Worm (Caenorhabditis elegans) whole organism, L3 larva: ENCODE data around the gene ctsa-4.2.
A peak's percentile ranks its signal among the peaks of the same experiment; 100 is the strongest.

Experiments
- R02D3.7 ChIP-seq: fragments of 150-350 bp; optimal IDR thresholded peaks from 2 replicates; lab custom pipeline; 2014; ENCODE audit warnings: missing biosample characterization, missing genetic modification characterization
- ZK546.5 ChIP-seq: sonication (generic microtip); optimal IDR thresholded peaks from 2 replicates; lab custom pipeline; 2017; ENCODE audit warnings: missing biosample characterization, missing genetic modification characterization
- aly-2 ChIP-seq: fragments of 150-350 bp; optimal IDR thresholded peaks from 2 replicates; lab custom pipeline; 2014; ENCODE audit warnings: missing biosample characterization, missing genetic modification characterization
- ama-1 ChIP-seq: fragments of 150-350 bp; optimal IDR thresholded peaks from 2 replicates; lab custom pipeline; 2018
- ceh-16 ChIP-seq: sonication (generic microtip); optimal IDR thresholded peaks from 2 replicates; lab custom pipeline; 2017; ENCODE audit warnings: missing biosample characterization, missing genetic modification characterization
- ceh-28 ChIP-seq: fragments of 150-350 bp; optimal IDR thresholded peaks from 2 replicates; lab custom pipeline; 2014; ENCODE audit warnings: missing biosample characterization, missing genetic modification reagents, missing genetic modification characterization
- ceh-9 ChIP-seq: sonication (generic microtip); optimal IDR thresholded peaks from 2 replicates; lab custom pipeline; 2018; ENCODE audit warnings: missing biosample characterization, missing genetic modification characterization
- egl-5 ChIP-seq: fragments of 150-350 bp; optimal IDR thresholded peaks from 2 replicates; lab custom pipeline; 2017; ENCODE audit warnings: missing biosample characterization, missing genetic modification reagents, missing genetic modification characterization, inconsistent platforms
- elt-2 ChIP-seq: sonication (generic microtip); optimal IDR thresholded peaks from 2 replicates; lab custom pipeline; 2016; ENCODE audit warnings: missing genetic modification reagents, mild to moderate bottlenecking, missing genetic modification characterization, missing compliant biosample characterization
- elt-3 ChIP-seq, 3 experiments: fragments of 150-350 bp in 1 of 3; sonication (generic microtip) in 2 of 3; optimal IDR thresholded peaks; 2 replicates in 2 of 3; 4 replicates in 1 of 3; lab custom pipeline; 2014 to 2017; ENCODE audit warnings: missing biosample characterization in 3 of 3, missing genetic modification characterization in 3 of 3
- eor-1 ChIP-seq, 2 experiments: fragments of 150-350 bp; optimal IDR thresholded peaks; 2 replicates each; lab custom pipeline; 2014 to 2018; ENCODE audit warnings: missing biosample characterization in 2 of 2, missing genetic modification characterization in 2 of 2
- fkh-10 ChIP-seq: sonication (generic microtip); optimal IDR thresholded peaks from 2 replicates; lab custom pipeline; 2017; ENCODE audit warnings: missing biosample characterization, missing genetic modification reagents, missing genetic modification characterization
- fkh-2 ChIP-seq: fragments of 150-350 bp; optimal IDR thresholded peaks from 2 replicates; lab custom pipeline; 2014; ENCODE audit warnings: missing biosample characterization, missing genetic modification reagents, missing genetic modification characterization
- hmg-11 ChIP-seq: sonication (generic microtip); optimal IDR thresholded peaks from 2 replicates; lab custom pipeline; 2016; ENCODE audit warnings: missing genetic modification characterization, missing compliant biosample characterization
- jun-1 ChIP-seq: fragments of 150-350 bp; optimal IDR thresholded peaks from 2 replicates; lab custom pipeline; 2014; ENCODE audit warnings: missing biosample characterization, missing genetic modification reagents, missing genetic modification characterization
- lin-39 ChIP-seq: fragments of 150-350 bp; optimal IDR thresholded peaks from 2 replicates; lab custom pipeline; 2018; ENCODE audit warnings: missing biosample characterization, missing genetic modification reagents, missing genetic modification characterization
- lsy-12 ChIP-seq: sonication (generic microtip); optimal IDR thresholded peaks from 2 replicates; lab custom pipeline; 2016; ENCODE audit warnings: mild to moderate bottlenecking, missing genetic modification characterization, missing compliant biosample characterization
- mdl-1 ChIP-seq: fragments of 150-350 bp; optimal IDR thresholded peaks from 2 replicates; lab custom pipeline; 2014; ENCODE audit warnings: missing biosample characterization, missing genetic modification characterization
- nfya-1 ChIP-seq: sonication (generic microtip); optimal IDR thresholded peaks from 2 replicates; lab custom pipeline; 2017; ENCODE audit warnings: missing genetic modification characterization, mild to moderate bottlenecking, missing compliant biosample characterization, antibody characterized with exemption, moderate library complexity; ENCODE audit not compliant: insufficient read depth
- nhr-12 ChIP-seq: fragments of 150-350 bp; optimal IDR thresholded peaks from 2 replicates; lab custom pipeline; 2014; ENCODE audit warnings: missing biosample characterization, missing genetic modification characterization
- nhr-237 ChIP-seq: fragments of 150-350 bp; optimal IDR thresholded peaks from 2 replicates; lab custom pipeline; 2014; ENCODE audit warnings: missing biosample characterization, missing genetic modification characterization
- nhr-25 ChIP-seq: sonication (generic microtip); optimal IDR thresholded peaks from 2 replicates; lab custom pipeline; 2017; ENCODE audit warnings: missing biosample characterization, missing genetic modification characterization
- nhr-28 ChIP-seq: fragments of 150-350 bp; optimal IDR thresholded peaks from 2 replicates; lab custom pipeline; 2014; ENCODE audit warnings: missing biosample characterization, missing genetic modification characterization
- nhr-43 ChIP-seq: sonication (generic microtip); optimal IDR thresholded peaks from 2 replicates; lab custom pipeline; 2016; ENCODE audit warnings: mild to moderate bottlenecking, missing genetic modification characterization, missing compliant biosample characterization; ENCODE audit not compliant: poor library complexity, severe bottlenecking
- nhr-67 ChIP-seq: fragments of 150-350 bp; optimal IDR thresholded peaks from 2 replicates; lab custom pipeline; 2014; ENCODE audit warnings: missing biosample characterization, missing genetic modification characterization
- nhr-76 ChIP-seq: fragments of 150-350 bp; sonication (generic microtip); optimal IDR thresholded peaks from 5 replicates; lab custom pipeline; 2014; ENCODE audit warnings: missing biosample characterization, missing genetic modification characterization
- nhr-77 ChIP-seq: fragments of 150-350 bp; optimal IDR thresholded peaks from 2 replicates; lab custom pipeline; 2014; ENCODE audit warnings: missing biosample characterization, missing genetic modification characterization
- pha-4 ChIP-seq: fragments of 150-350 bp; optimal IDR thresholded peaks from 2 replicates; lab custom pipeline; 2014; ENCODE audit warnings: missing biosample characterization, missing genetic modification reagents, missing genetic modification characterization
- pqm-1 ChIP-seq: fragments of 150-350 bp; optimal IDR thresholded peaks from 2 replicates; lab custom pipeline; 2017; ENCODE audit warnings: missing biosample characterization, missing genetic modification characterization, inconsistent platforms
- sea-2 ChIP-seq: fragments of 150-350 bp; sonication (generic microtip); optimal IDR thresholded peaks from 4 replicates; lab custom pipeline; 2014; ENCODE audit warnings: missing biosample characterization, missing genetic modification reagents, missing genetic modification characterization
- skn-1 ChIP-seq: fragments of 150-350 bp; optimal IDR thresholded peaks from 2 replicates; lab custom pipeline; 2014; ENCODE audit warnings: missing biosample characterization, missing genetic modification characterization
- snpc-4 ChIP-seq: fragments of 150-350 bp; optimal IDR thresholded peaks from 2 replicates; lab custom pipeline; 2014; ENCODE audit warnings: missing biosample characterization, missing genetic modification characterization
- unc-39 ChIP-seq: sonication (generic microtip); optimal IDR thresholded peaks from 4 replicates; lab custom pipeline; 2017; ENCODE audit warnings: missing biosample characterization, missing genetic modification characterization
- unc-62 ChIP-seq: fragments of 150-350 bp; sonication (generic microtip); optimal IDR thresholded peaks from 4 replicates; lab custom pipeline; 2014; ENCODE audit warnings: missing biosample characterization, missing genetic modification reagents, missing genetic modification characterization
- zag-1 ChIP-seq: fragments of 150-350 bp; optimal IDR thresholded peaks from 2 replicates; lab custom pipeline; 2014; ENCODE audit warnings: missing biosample characterization, missing genetic modification characterization
- ztf-4 ChIP-seq: fragments of 150-350 bp; optimal IDR thresholded peaks from 2 replicates; lab custom pipeline; 2014; ENCODE audit warnings: missing biosample characterization, missing genetic modification characterization

The ctsa-4.2 gene

ce11 chrIII:6625317-6625716 is 13.0 kb downstream of the ctsa-4.2 start (continued):
- TF ChIP-seq jun-1 (no peak), nhr-76 (no peak), zag-1 (tag; lab: Kevin White, UChicago) (no peak), nhr-77 (tag; lab: Kevin White, UChicago) (no peak)
- TF ChIP-seq, all 47 proteins: peak for 10

- TF ChIP-seq elt-3 (tag; optimal IDR thresholded peaks at IDR 0.05; lab: Kevin White, UChicago) (no peak), nhr-237 (tag; lab: Kevin White, UChicago) (no peak), elt-2 (tag; lab: Kevin White, UChicago) (no peak), ztf-4 (tag; lab: Kevin White, UChicago) (no peak), R02D3.7 (tag; lab: Kevin White, UChicago) (no peak), nhr-25 (no peak), unc-39 (tag; lab: Kevin White, UChicago) (no peak), lin-39 (tag; lab: Kevin White, UChicago) (no peak), pha-4 (tag; lab: Kevin White, UChicago) (no peak), ceh-16 (tag; lab: Kevin White, UChicago) (no peak), nhr-67 (tag; lab: Kevin White, UChicago) (no peak), egl-5 (tag; lab: Kevin White, UChicago) (no peak), aly-2 (tag; lab: Kevin White, UChicago) (no peak), pqm-1 (tag; lab: Kevin White, UChicago) (no peak), nhr-28 (tag; lab: Kevin White, UChicago) (no peak), ama-1 (lab: Kevin White, UChicago) (no peak), jun-1 (no peak)
Measured at ce11 chrIII:6639028-6639427, 26.7 kb downstream of the ctsa-4.2 start.

ce11 chrIII:6645305-6645704 is 33.0 kb downstream of the ctsa-4.2 start:
- TF ChIP-seq ceh-9 = no peak
- no peak for TF ChIP-seq jun-1
- no peak for TF ChIP-seq skn-1
- TF ChIP-seq nhr-43 (tag; lab: Kevin White, UChicago) = no peak
- TF ChIP-seq ceh-16 (tag; lab: Kevin White, UChicago) = no peak
- no peak for TF ChIP-seq lin-39 (tag; lab: Kevin White, UChicago)
- TF ChIP-seq nhr-67 (tag; lab: Kevin White, UChicago) = no peak
- TF ChIP-seq eor-1 (tag; optimal IDR thresholded peaks at IDR 0.05; lab: Kevin White, UChicago) = no peak
- no peak for TF ChIP-seq sea-2 (GFP tag; lab: Kevin White, UChicago)
- TF ChIP-seq lsy-12 (tag; lab: Kevin White, UChicago) = no peak
- TF ChIP-seq ztf-4 (tag; lab: Kevin White, UChicago) = no peak
- no peak for TF ChIP-seq nhr-12 (tag; lab: Kevin White, UChicago)
- no peak for TF ChIP-seq unc-62
- TF ChIP-seq pqm-1 (tag; lab: Kevin White, UChicago) = no peak

ce11 chrIII:6646898-6647297 is 34.6 kb downstream of the ctsa-4.2 start:
- TF ChIP-seq lin-39 (tag; lab: Kevin White, UChicago) = no peak
- TF ChIP-seq skn-1 = peak; percentile 7
- no peak for TF ChIP-seq nhr-43 (tag; lab: Kevin White, UChicago)
- TF ChIP-seq nfya-1 = peak; percentile 14
- TF ChIP-seq elt-2 (tag; lab: Kevin White, UChicago) = no peak
- TF ChIP-seq zag-1 (tag; lab: Kevin White, UChicago) = no peak
- TF ChIP-seq nhr-237 (tag; lab: Kevin White, UChicago) = no peak
- TF ChIP-seq aly-2 (tag; lab: Kevin White, UChicago) = no peak
- no peak for TF ChIP-seq R02D3.7 (tag; lab: Kevin White, UChicago)
- no peak for TF ChIP-seq sea-2 (GFP tag; lab: Kevin White, UChicago)
- no peak for TF ChIP-seq ceh-16 (tag; lab: Kevin White, UChicago)
- TF ChIP-seq unc-39 (tag; lab: Kevin White, UChicago) = no peak
- no peak for TF ChIP-seq pqm-1 (tag; lab: Kevin White, UChicago)
- no peak for TF ChIP-seq snpc-4 (tag; lab: Kevin White, UChicago)
- no peak for TF ChIP-seq jun-1
- no peak for TF ChIP-seq unc-62
- no peak for TF ChIP-seq ceh-28 (tag; lab: Kevin White, UChicago)
- TF ChIP-seq mdl-1 (tag; lab: Kevin White, UChicago) = no peak
- no peak for TF ChIP-seq hmg-11 (tag; lab: Kevin White, UChicago)
- TF ChIP-seq fkh-10 (GFP tag; lab: Kevin White, UChicago) = peak; percentile 78
- TF ChIP-seq fkh-2 = no peak
- no peak for TF ChIP-seq ZK546.5 (tag; lab: Kevin White, UChicago)
- TF ChIP-seq ceh-9 = no peak
